Worm (Caenorhabditis elegans): ENCODE data around the gene C18B12.4.

ce11 chrX:14993744-14994143 is 46.7 kb downstream of the C18B12.4 start:
- no peak for TF ChIP-seq mep-1 (tag; optimal IDR thresholded peaks at IDR 0.05)
- no peak for TF ChIP-seq pha-4 (tag; optimal IDR thresholded peaks at IDR 0.05)
- no peak for TF ChIP-seq ceh-83 (GFP tag; optimal IDR thresholded peaks at IDR 0.05)
- no peak for TF ChIP-seq sem-2 (GFP tag; optimal IDR thresholded peaks at IDR 0.05)
- TF ChIP-seq nhr-12 (tag; optimal IDR thresholded peaks at IDR 0.05), result no peak
- TF ChIP-seq unc-62 (GFP tag; optimal IDR thresholded peaks at IDR 0.05), result no peak
- no peak for TF ChIP-seq elt-3 (tag; optimal IDR thresholded peaks at IDR 0.05)
- no peak for TF ChIP-seq lsy-2 (tag; optimal IDR thresholded peaks at IDR 0.05)
- no peak for TF ChIP-seq mls-2 (tag; optimal IDR thresholded peaks at IDR 0.05)
- no peak for TF ChIP-seq nhr-76 (tag; optimal IDR thresholded peaks at IDR 0.05)

Measured in whole organism, mixed stage, embryonic.